Fruit fly (Drosophila melanogaster): ENCODE results near the gene CG3081.

The CG3081 gene

dm6 chrX:4589951-4590771 is 53.6 kb downstream of the CG3081 start (continued):
- peak; percentile 87 for TF ChIP-seq Mrtf (GFP tag; IDR thresholded peaks at IDR 0.05)
- peak; percentile 87 for TF ChIP-seq CG2889 (GFP tag; IDR thresholded peaks at IDR 0.05)
- TF ChIP-seq Dbx (GFP tag; IDR thresholded peaks at IDR 0.05) = peak; percentile 82
- peak; percentile 81 for TF ChIP-seq wdn (GFP tag; IDR thresholded peaks at IDR 0.05)
- peak; percentile 94 for TF ChIP-seq Med (GFP tag)
- peak; percentile 39 for TF ChIP-seq Deaf1 (tag; optimal IDR thresholded peaks at IDR 0.05)
- no peak for TF ChIP-seq tll (GFP tag; optimal IDR thresholded peaks at IDR 0.05)
- peak; percentile 81 for TF ChIP-seq onecut (GFP tag; IDR thresholded peaks at IDR 0.05)
- peak; percentile 97 for TF ChIP-seq zfh1 (GFP tag; IDR thresholded peaks at IDR 0.05)
- no peak for TF ChIP-seq CG7963 (GFP tag; IDR thresholded peaks at IDR 0.05; ENCODE audit: partially characterized antibody)
- peak; percentile 50 for TF ChIP-seq Hey (tag; optimal IDR thresholded peaks at IDR 0.05)
- TF ChIP-seq tin (GFP tag; optimal IDR thresholded peaks at IDR 0.05) = peak; percentile 79
- TF ChIP-seq gsb-n (tag; optimal IDR thresholded peaks at IDR 0.05) = peak; percentile 62
- peak; percentile 76 for TF ChIP-seq Meics (GFP tag; optimal IDR thresholded peaks at IDR 0.05)
- TF ChIP-seq CG2678 (tag; optimal IDR thresholded peaks at IDR 0.05) = peak; percentile 81
- TF ChIP-seq CG13123 (GFP tag; optimal IDR thresholded peaks at IDR 0.05) = peak; percentile 58
- peak; percentile 79 for TF ChIP-seq Hr3 (GFP tag; optimal IDR thresholded peaks at IDR 0.05)
- peak; percentile 82 for TF ChIP-seq Hmr (GFP tag; optimal IDR thresholded peaks at IDR 0.05)
- peak; percentile 89 for TF ChIP-seq H15 (GFP tag; IDR thresholded peaks at IDR 0.05)
- peak; percentile 17 to 54 for TF ChIP-seq Pdp1 (GFP tag; optimal IDR thresholded peaks at IDR 0.05)
- TF ChIP-seq salm (tag; optimal IDR thresholded peaks at IDR 0.05) = peak; percentile 14
- TF ChIP-seq hth (optimal IDR thresholded peaks at IDR 0.05) = no peak
- peak; percentile 64 for TF ChIP-seq E2f2 (GFP tag; IDR thresholded peaks at IDR 0.05)
- peak; percentile 70 for TF ChIP-seq pros (GFP tag; optimal IDR thresholded peaks at IDR 0.05)
- peak; percentile 69; the same call in 2 of the 3 replicates for TF ChIP-seq CG11560 (tag; IDR thresholded peaks at IDR 0.05)
- TF ChIP-seq fd3F (GFP tag; optimal IDR thresholded peaks at IDR 0.05) = peak; percentile 49
- peak; percentile 44 for TF ChIP-seq CG10274 (GFP tag; optimal IDR thresholded peaks at IDR 0.05)
- peak; percentile 68 for TF ChIP-seq nau (GFP tag; optimal IDR thresholded peaks at IDR 0.05)
- TF ChIP-seq CG18764 (GFP tag; optimal IDR thresholded peaks at IDR 0.05) = peak; percentile 69
- no peak for TF ChIP-seq run (tag; optimal IDR thresholded peaks at IDR 0.05)
- TF ChIP-seq cwo (GFP tag; optimal IDR thresholded peaks at IDR 0.05) = peak; percentile 68
- peak; percentile 89 for TF ChIP-seq Nf-YA (GFP tag; IDR thresholded peaks at IDR 0.05)
- TF ChIP-seq pzg (GFP tag; optimal IDR thresholded peaks at IDR 0.05) = peak; percentile 5
- peak; percentile 69 for TF ChIP-seq Oaz (GFP tag; IDR thresholded peaks at IDR 0.05)
- peak; percentile 95 for TF ChIP-seq Optix (GFP tag; IDR thresholded peaks at IDR 0.05)
- TF ChIP-seq CG12299 (tag; optimal IDR thresholded peaks at IDR 0.05) = no peak
- TF ChIP-seq wor (GFP tag; IDR thresholded peaks at IDR 0.05) = peak; percentile 83
- TF ChIP-seq Camta (GFP tag; optimal IDR thresholded peaks at IDR 0.05) = no peak
- TF ChIP-seq PHDP (tag; optimal IDR thresholded peaks at IDR 0.05) = peak; percentile 70
- TF ChIP-seq vnd (GFP tag; IDR thresholded peaks at IDR 0.05; ENCODE audit: partially characterized antibody) = no peak
- TF ChIP-seq Kr (GFP tag; optimal IDR thresholded peaks at IDR 0.05) = peak; percentile 60
- peak; percentile 74 for TF ChIP-seq CG13775 (GFP tag; optimal IDR thresholded peaks at IDR 0.05)
- peak; percentile 68 for TF ChIP-seq CG6654 (GFP tag; optimal IDR thresholded peaks at IDR 0.05)
- peak in 1 of 2 experiments; percentile 59 for TF ChIP-seq chif (GFP tag; optimal IDR thresholded peaks at IDR 0.05)
- TF ChIP-seq disco-r (GFP tag; optimal IDR thresholded peaks at IDR 0.05) = peak; percentile 43
- TF ChIP-seq CG3847 (GFP tag; IDR thresholded peaks at IDR 0.05) = peak; percentile 83
- no peak for TF ChIP-seq hbn (GFP tag; IDR thresholded peaks at IDR 0.05; ENCODE audit: partially characterized antibody)
- TF ChIP-seq Hsf (GFP tag; optimal IDR thresholded peaks at IDR 0.05) = peak; percentile 50
- TF ChIP-seq crc (GFP tag; optimal IDR thresholded peaks at IDR 0.05) = peak; percentile 20

Measured in whole organism, embryonic.